Worm (Caenorhabditis elegans) whole organism, L2 larva: Measurements from ENCODE around the gene Y38H8A.4.

Experiments used
- C34F6.9 ChIP-seq: fragments of 150-350 bp; optimal IDR thresholded peaks from 2 replicates; lab custom pipeline; 2014; ENCODE audit warnings: missing biosample characterization, missing genetic modification characterization
- F13H6.1 ChIP-seq: sonication (generic microtip); optimal IDR thresholded peaks from 2 replicates; lab custom pipeline; 2016; ENCODE audit warnings: missing genetic modification characterization, missing compliant biosample characterization
- R02D3.7 ChIP-seq: fragments of 150-350 bp; optimal IDR thresholded peaks from 2 replicates; lab custom pipeline; 2014; ENCODE audit warnings: missing biosample characterization, missing genetic modification characterization
- ZK546.5 ChIP-seq: sonication (generic microtip); optimal IDR thresholded peaks from 2 replicates; lab custom pipeline; 2017; ENCODE audit warnings: missing biosample characterization, missing genetic modification characterization
- alr-1 ChIP-seq: fragments of 150-350 bp; optimal IDR thresholded peaks from 2 replicates; lab custom pipeline; 2014; ENCODE audit warnings: missing biosample characterization, missing genetic modification characterization
- ama-1 ChIP-seq: fragments of 150-350 bp; optimal IDR thresholded peaks from 2 replicates; lab custom pipeline; 2018; ENCODE audit warnings: inconsistent platforms
- blmp-1 ChIP-seq: sonication (generic microtip); optimal IDR thresholded peaks from 2 replicates; lab custom pipeline; 2017; ENCODE audit warnings: missing genetic modification characterization, mild to moderate bottlenecking, missing compliant biosample characterization, antibody characterized with exemption, moderate library complexity; ENCODE audit not compliant: insufficient read depth
- ceh-16 ChIP-seq: fragments of 150-350 bp; optimal IDR thresholded peaks from 2 replicates; lab custom pipeline; 2014; ENCODE audit warnings: missing biosample characterization, missing genetic modification characterization
- ceh-82 ChIP-seq: fragments of 150-350 bp; optimal IDR thresholded peaks from 2 replicates; lab custom pipeline; 2014; ENCODE audit warnings: missing biosample characterization, missing genetic modification characterization
- crh-2 ChIP-seq: sonication (generic microtip); optimal IDR thresholded peaks from 2 replicates; lab custom pipeline; 2017; ENCODE audit warnings: missing biosample characterization, missing genetic modification characterization
- dmd-4 ChIP-seq: sonication (generic microtip); optimal IDR thresholded peaks from 2 replicates; lab custom pipeline; 2017; ENCODE audit warnings: missing biosample characterization, missing genetic modification characterization
- egl-27 ChIP-seq: sonication (generic microtip); optimal IDR thresholded peaks from 3 replicates; lab custom pipeline; 2017; ENCODE audit warnings: missing biosample characterization, missing genetic modification reagents, missing genetic modification characterization
- elt-1 ChIP-seq: fragments of 150-350 bp; optimal IDR thresholded peaks from 2 replicates; lab custom pipeline; 2014; ENCODE audit warnings: missing biosample characterization, missing genetic modification characterization
- elt-3 ChIP-seq: sonication (generic microtip); optimal IDR thresholded peaks from 2 replicates; lab custom pipeline; 2017; ENCODE audit warnings: missing biosample characterization, missing genetic modification characterization
- fos-1 ChIP-seq: fragments of 150-350 bp; optimal IDR thresholded peaks from 2 replicates; lab custom pipeline; 2014; ENCODE audit warnings: missing biosample characterization, missing genetic modification characterization
- lin-11 ChIP-seq: fragments of 150-350 bp; sonication (generic microtip); optimal IDR thresholded peaks from 2 replicates; lab custom pipeline; 2014; ENCODE audit warnings: missing biosample characterization, missing genetic modification characterization, inconsistent platforms, mixed read lengths
- lin-13 ChIP-seq: fragments of 150-350 bp; optimal IDR thresholded peaks from 2 replicates; lab custom pipeline; 2014; ENCODE audit warnings: missing biosample characterization, missing genetic modification reagents, missing genetic modification characterization
- lin-39 ChIP-seq: fragments of 150-350 bp; optimal IDR thresholded peaks from 2 replicates; lab custom pipeline; 2014; ENCODE audit warnings: missing biosample characterization, missing genetic modification reagents, missing genetic modification characterization
- lsy-2 ChIP-seq, 2 experiments: fragments of 150-350 bp in 1 of 2; sonication (generic microtip) in 1 of 2; optimal IDR thresholded peaks; 2 replicates each; lab custom pipeline; 2014 to 2017; ENCODE audit warnings: missing biosample characterization in 2 of 2, missing genetic modification characterization in 2 of 2
- mab-5 ChIP-seq: fragments of 150-350 bp; optimal IDR thresholded peaks from 2 replicates; lab custom pipeline; 2014; ENCODE audit warnings: missing biosample characterization, missing genetic modification characterization
- mbf-1 ChIP-seq: sonication (generic microtip); optimal IDR thresholded peaks from 2 replicates; lab custom pipeline; 2017; ENCODE audit warnings: missing biosample characterization, missing genetic modification characterization
- nhr-10 ChIP-seq: sonication (generic microtip); optimal IDR thresholded peaks from 2 replicates; lab custom pipeline; 2017; ENCODE audit warnings: missing biosample characterization, missing genetic modification characterization
- nhr-11 ChIP-seq: fragments of 150-350 bp; optimal IDR thresholded peaks from 2 replicates; lab custom pipeline; 2014; ENCODE audit warnings: missing biosample characterization, missing genetic modification characterization
- nhr-12 ChIP-seq: fragments of 150-350 bp; optimal IDR thresholded peaks from 2 replicates; lab custom pipeline; 2014; ENCODE audit warnings: missing biosample characterization, missing genetic modification characterization
- nhr-129 ChIP-seq: fragments of 150-350 bp; optimal IDR thresholded peaks from 2 replicates; lab custom pipeline; 2014; ENCODE audit warnings: missing biosample characterization, missing genetic modification characterization
- nhr-21 ChIP-seq: fragments of 150-350 bp; optimal IDR thresholded peaks from 2 replicates; lab custom pipeline; 2014; ENCODE audit warnings: missing biosample characterization, missing genetic modification characterization
- nhr-23 ChIP-seq: fragments of 150-350 bp; optimal IDR thresholded peaks from 2 replicates; lab custom pipeline; 2014; ENCODE audit warnings: missing biosample characterization, missing genetic modification reagents, missing genetic modification characterization
- nhr-237 ChIP-seq: fragments of 150-350 bp; optimal IDR thresholded peaks from 2 replicates; lab custom pipeline; 2014; ENCODE audit warnings: missing biosample characterization, missing genetic modification characterization
- nhr-77 ChIP-seq: fragments of 150-350 bp; optimal IDR thresholded peaks from 2 replicates; lab custom pipeline; 2014; ENCODE audit warnings: missing biosample characterization, missing genetic modification characterization
- peb-1 ChIP-seq: fragments of 150-350 bp; optimal IDR thresholded peaks from 2 replicates; lab custom pipeline; 2014; ENCODE audit warnings: missing biosample characterization, missing genetic modification characterization
- sem-4 ChIP-seq: fragments of 150-350 bp; optimal IDR thresholded peaks from 2 replicates; lab custom pipeline; 2014; ENCODE audit warnings: missing biosample characterization, missing genetic modification reagents, missing genetic modification characterization
- sma-3 ChIP-seq: sonication (generic microtip); optimal IDR thresholded peaks from 2 replicates; lab custom pipeline; 2016; ENCODE audit warnings: missing genetic modification reagents, missing genetic modification characterization, missing compliant biosample characterization
- sma-9 ChIP-seq, 2 experiments: fragments of 150-350 bp in 1 of 2; sonication (generic microtip) in 1 of 2; optimal IDR thresholded peaks; 2 replicates each; lab custom pipeline; 2014 to 2016; ENCODE audit warnings: missing genetic modification characterization in 2 of 2, mild to moderate bottlenecking in 1 of 2, missing biosample characterization in 1 of 2, missing compliant biosample characterization in 1 of 2, missing genetic modification reagents in 1 of 2, moderate library complexity in 1 of 2
- snpc-4 ChIP-seq: fragments of 150-350 bp; optimal IDR thresholded peaks from 2 replicates; lab custom pipeline; 2014; ENCODE audit warnings: missing biosample characterization, missing genetic modification characterization
- unc-39 ChIP-seq: fragments of 150-350 bp; optimal IDR thresholded peaks from 2 replicates; lab custom pipeline; 2014; ENCODE audit warnings: missing biosample characterization, missing genetic modification characterization
- unc-55 ChIP-seq: fragments of 150-350 bp; sonication (generic microtip); optimal IDR thresholded peaks from 3 replicates; lab custom pipeline; 2014; ENCODE audit warnings: missing biosample characterization, missing genetic modification reagents, missing genetic modification characterization
- unc-62 ChIP-seq: fragments of 150-350 bp; optimal IDR thresholded peaks from 2 replicates; lab custom pipeline; 2014; ENCODE audit warnings: missing biosample characterization, missing genetic modification reagents, missing genetic modification characterization
- ztf-1 ChIP-seq: fragments of 200-800 bp; sonication (Bioruptor generic); conservative IDR thresholded peaks from 2 replicates; pipeline ENCODE4 v1.3.6; 2022; ENCODE audit warnings: missing genetic modification characterization, missing compliant biosample characterization
- ztf-11 ChIP-seq: sonication (generic microtip); optimal IDR thresholded peaks from 2 replicates; lab custom pipeline; 2017; ENCODE audit warnings: missing biosample characterization, missing genetic modification characterization

Gene Y38H8A.4

ce11 chrIV:13472011-13472410, at the start of gene Y38H8A.4, which contains the start of gene ttbk-8.1:
Gene Y38H8A.4, minus strand, starts transcription at chrIV:13472376.
Gene ttbk-8.1, plus strand, starts transcription at chrIV:13472311.
- no peak for TF ChIP-seq ztf-11 (tag; lab: Kevin White, UChicago)
- TF ChIP-seq nhr-12 (tag; lab: Kevin White, UChicago) = no peak
- TF ChIP-seq R02D3.7 = no peak
- TF ChIP-seq elt-1 (tag; lab: Kevin White, UChicago) = no peak
- TF ChIP-seq unc-39 (tag; lab: Kevin White, UChicago) = no peak
- TF ChIP-seq F13H6.1 (tag; lab: Kevin White, UChicago) = no peak
- no peak for TF ChIP-seq sem-4 (tag; lab: Kevin White, UChicago)
- TF ChIP-seq nhr-11 (tag; lab: Kevin White, UChicago) = no peak
- no peak for TF ChIP-seq blmp-1 (tag; lab: Kevin White, UChicago)
- no peak for TF ChIP-seq ama-1 (lab: Kevin White, UChicago)
- no peak for TF ChIP-seq crh-2 (tag; lab: Kevin White, UChicago)
- TF ChIP-seq dmd-4 (tag; lab: Kevin White, UChicago) = no peak
- TF ChIP-seq sma-9 (GFP tag; optimal IDR thresholded peaks at IDR 0.05; lab: Kevin White, UChicago) = no peak
- TF ChIP-seq sma-9 (tag; optimal IDR thresholded peaks at IDR 0.05; lab: Kevin White, UChicago) = no peak
- no peak for TF ChIP-seq unc-55 (GFP tag; lab: Kevin White, UChicago)
- no peak for TF ChIP-seq mab-5 (tag; lab: Kevin White, UChicago)
- no peak for TF ChIP-seq alr-1 (tag; lab: Kevin White, UChicago)
- TF ChIP-seq sma-3 (GFP tag; lab: Kevin White, UChicago) = no peak
- TF ChIP-seq egl-27 = no peak
- TF ChIP-seq ZK546.5 (tag; lab: Kevin White, UChicago) = no peak

ce11 chrIV:13521785-13522184, 49.6 kb upstream of the Y38H8A.4 start, which contains the start of gene dcap-2:
Gene dcap-2, minus strand, starts transcription at chrIV:13521870.
- TF ChIP-seq nhr-12 (tag; lab: Kevin White, UChicago) (no peak), ceh-82 (tag; lab: Kevin White, UChicago) (no peak), lsy-2 (tag; optimal IDR thresholded peaks at IDR 0.05; lab: Kevin White, UChicago) (peak in 1 of 2 experiments; percentile 56), crh-2 (tag; lab: Kevin White, UChicago) (peak; percentile 4), nhr-129 (tag; lab: Kevin White, UChicago) (peak; percentile 2), mbf-1 (no peak), C34F6.9 (tag; lab: Kevin White, UChicago) (peak; percentile 57), unc-55 (GFP tag; lab: Kevin White, UChicago) (peak; percentile 60)

ce11 chrIV:13513010-13513409, 40.8 kb upstream of the Y38H8A.4 start:
- TF ChIP-seq egl-27 (no peak), nhr-129 (tag; lab: Kevin White, UChicago) (peak; percentile 14), elt-3 (no peak), lin-39 (tag; lab: Kevin White, UChicago) (no peak), nhr-77 (tag; lab: Kevin White, UChicago) (no peak), fos-1 (tag; lab: Kevin White, UChicago) (no peak), C34F6.9 (tag; lab: Kevin White, UChicago) (no peak), unc-62 (GFP tag; lab: Kevin White, UChicago) (no peak)

- TF ChIP-seq sem-4 (tag; lab: Kevin White, UChicago) (no peak), lin-13 (GFP tag; lab: Kevin White, UChicago) (no peak), nhr-23 (tag; lab: Kevin White, UChicago) (no peak), snpc-4 (tag; lab: Kevin White, UChicago) (no peak), ceh-82 (tag; lab: Kevin White, UChicago) (no peak), nhr-10 (tag; lab: Kevin White, UChicago) (no peak), nhr-11 (tag; lab: Kevin White, UChicago) (no peak), nhr-77 (tag; lab: Kevin White, UChicago) (no peak), unc-55 (GFP tag; lab: Kevin White, UChicago) (no peak), F13H6.1 (tag; lab: Kevin White, UChicago) (no peak), egl-27 (no peak)
These were observed 40.0 kb upstream of the Y38H8A.4 start, which contains the start of gene puf-3 for ce11 chrIV:13512112-13512569. Gene puf-3, minus strand, starts transcription at chrIV:13512162.

ce11 chrIV:13510049-13510448, 37.9 kb upstream of the Y38H8A.4 start:
- TF ChIP-seq lin-11 (tag; lab: Kevin White, UChicago) (no peak), nhr-10 (tag; lab: Kevin White, UChicago) (no peak), nhr-21 (tag; lab: Kevin White, UChicago) (no peak), ceh-16 (tag; lab: Kevin White, UChicago) (no peak), nhr-237 (tag; lab: Kevin White, UChicago) (no peak), ztf-1 (GFP tag; lab: Robert Waterston, UW) (no peak), snpc-4 (tag; lab: Kevin White, UChicago) (no peak), ama-1 (lab: Kevin White, UChicago) (no peak), elt-3 (no peak), peb-1 (no peak), dmd-4 (tag; lab: Kevin White, UChicago) (no peak), F13H6.1 (tag; lab: Kevin White, UChicago) (no peak), nhr-23 (tag; lab: Kevin White, UChicago) (no peak), unc-62 (GFP tag; lab: Kevin White, UChicago) (no peak)
